Worm (Caenorhabditis elegans) whole organism, late embryonic: ENCODE data around the gene F13A2.9.

ENCODE experiments used
- K02D7.2 ChIP-seq: sonication (generic microtip); optimal IDR thresholded peaks from 2 replicates; lab custom pipeline; 2017; ENCODE audit warnings: mild to moderate bottlenecking, missing genetic modification characterization, missing compliant biosample characterization
- ahr-1 ChIP-seq: sonication (generic microtip); optimal IDR thresholded peaks from 2 replicates; lab custom pipeline; 2016; ENCODE audit warnings: missing genetic modification characterization, missing compliant biosample characterization
- ceh-14 ChIP-seq: sonication (generic microtip); optimal IDR thresholded peaks from 2 replicates; lab custom pipeline; 2016; ENCODE audit warnings: missing genotype, missing genetic modification characterization, missing compliant biosample characterization
- ceh-18 ChIP-seq: sonication (generic microtip); optimal IDR thresholded peaks from 2 replicates; lab custom pipeline; 2016; ENCODE audit warnings: missing genetic modification characterization, missing compliant biosample characterization
- ceh-19 ChIP-seq: fragments of 200-800 bp; sonication (Bioruptor generic); optimal IDR thresholded peaks from 2 replicates; lab custom pipeline; 2018; ENCODE audit warnings: mild to moderate bottlenecking, missing genetic modification characterization, missing compliant biosample characterization
- ceh-2 ChIP-seq: sonication (generic microtip); optimal IDR thresholded peaks from 2 replicates; lab custom pipeline; 2016; ENCODE audit warnings: missing genotype, missing genetic modification characterization, missing compliant biosample characterization
- ceh-30 ChIP-seq: fragments of 150-350 bp; optimal IDR thresholded peaks from 2 replicates; lab custom pipeline; 2014; ENCODE audit warnings: missing biosample characterization, missing genetic modification characterization
- ceh-34 ChIP-seq: sonication (generic microtip); optimal IDR thresholded peaks from 2 replicates; lab custom pipeline; 2016; ENCODE audit warnings: mild to moderate bottlenecking, missing genetic modification characterization, missing compliant biosample characterization
- ceh-45 ChIP-seq: fragments of 200-800 bp; sonication (Bioruptor generic); IDR thresholded peaks from 2 replicates; pipeline ENCODE4 v1.3.6; 2022; ENCODE audit warnings: missing genetic modification reagents, missing genetic modification characterization, missing compliant biosample characterization
- ceh-6 ChIP-seq: fragments of 200-800 bp; sonication (Bioruptor generic); optimal IDR thresholded peaks from 2 replicates; lab custom pipeline; 2018; ENCODE audit warnings: mild to moderate bottlenecking, missing genetic modification characterization, missing compliant biosample characterization
- ceh-9 ChIP-seq: sonication (generic microtip); optimal IDR thresholded peaks from 2 replicates; lab custom pipeline; 2016; ENCODE audit warnings: mild to moderate bottlenecking, missing genetic modification characterization, inconsistent platforms, missing compliant biosample characterization
- che-1 ChIP-seq: sonication (generic microtip); optimal IDR thresholded peaks from 2 replicates; lab custom pipeline; 2016; ENCODE audit warnings: mild to moderate bottlenecking, missing genetic modification characterization, missing compliant biosample characterization
- dve-1 ChIP-seq: sonication (generic microtip); optimal IDR thresholded peaks from 2 replicates; lab custom pipeline; 2017; ENCODE audit warnings: antibody characterized with exemption, mild to moderate bottlenecking, missing genetic modification characterization, missing compliant biosample characterization
- elt-2 ChIP-seq: sonication (generic microtip); optimal IDR thresholded peaks from 2 replicates; lab custom pipeline; 2016; ENCODE audit warnings: missing genetic modification reagents, missing genetic modification characterization, missing compliant biosample characterization
- fkh-10 ChIP-seq: fragments of 150-350 bp; optimal IDR thresholded peaks from 2 replicates; lab custom pipeline; 2014; ENCODE audit warnings: missing biosample characterization, missing genetic modification reagents, missing genetic modification characterization
- fkh-6 ChIP-seq: sonication (generic microtip); optimal IDR thresholded peaks from 2 replicates; lab custom pipeline; 2016; ENCODE audit warnings: missing genetic modification characterization, missing compliant biosample characterization
- hlh-15 ChIP-seq: sonication (generic microtip); optimal IDR thresholded peaks from 2 replicates; lab custom pipeline; 2016; ENCODE audit warnings: missing genetic modification characterization, missing compliant biosample characterization
- hlh-30 ChIP-seq: sonication (generic microtip); optimal IDR thresholded peaks from 2 replicates; lab custom pipeline; 2017; ENCODE audit warnings: antibody characterized with exemption, missing genetic modification characterization, missing compliant biosample characterization; ENCODE audit not compliant: insufficient read depth
- madf-2 ChIP-seq: sonication (generic microtip); optimal IDR thresholded peaks from 2 replicates; lab custom pipeline; 2017; ENCODE audit warnings: missing genetic modification characterization, missing compliant biosample characterization
- nhr-232 ChIP-seq: sonication (generic microtip); optimal IDR thresholded peaks from 2 replicates; lab custom pipeline; 2016; ENCODE audit warnings: missing genetic modification characterization, missing compliant biosample characterization
- odd-2 ChIP-seq: sonication (generic microtip); optimal IDR thresholded peaks from 2 replicates; lab custom pipeline; 2017; ENCODE audit warnings: antibody characterized with exemption, mild to moderate bottlenecking, missing genetic modification characterization, missing compliant biosample characterization
- pag-3 ChIP-seq: sonication (generic microtip); optimal IDR thresholded peaks from 2 replicates; lab custom pipeline; 2016; ENCODE audit warnings: missing compliant biosample characterization, missing genetic modification characterization, borderline replicate concordance
- pat-9 ChIP-seq: fragments of 200-800 bp; sonication (Bioruptor generic); optimal IDR thresholded peaks from 2 replicates; lab custom pipeline; 2018; ENCODE audit warnings: mild to moderate bottlenecking, missing genetic modification characterization, moderate library complexity, missing compliant biosample characterization
- pax-1 ChIP-seq: fragments of 150-350 bp; optimal IDR thresholded peaks from 2 replicates; lab custom pipeline; 2014; ENCODE audit warnings: missing biosample characterization, missing genetic modification characterization
- pha-2 ChIP-seq: sonication (generic microtip); optimal IDR thresholded peaks from 2 replicates; lab custom pipeline; 2017; ENCODE audit warnings: mild to moderate bottlenecking, missing genetic modification characterization, missing compliant biosample characterization
- pha-4 ChIP-seq: fragments of 150-350 bp; optimal IDR thresholded peaks from 2 replicates; lab custom pipeline; 2018; ENCODE audit warnings: missing biosample characterization, missing genetic modification reagents, missing genetic modification characterization
- pqm-1 ChIP-seq: sonication (generic microtip); optimal IDR thresholded peaks from 2 replicates; lab custom pipeline; 2016; ENCODE audit warnings: missing genetic modification characterization, missing compliant biosample characterization
- pros-1 ChIP-seq: fragments of 150-350 bp; optimal IDR thresholded peaks from 2 replicates; lab custom pipeline; 2014; ENCODE audit warnings: missing biosample characterization, missing genetic modification reagents, missing genetic modification characterization
- ref-2 ChIP-seq: sonication (generic microtip); optimal IDR thresholded peaks from 2 replicates; lab custom pipeline; 2016; ENCODE audit warnings: missing genetic modification characterization, missing compliant biosample characterization
- sdc-2 ChIP-seq: sonication (generic microtip); optimal IDR thresholded peaks from 2 replicates; lab custom pipeline; 2016; ENCODE audit warnings: missing genotype, missing genetic modification characterization, missing compliant biosample characterization
- sox-2 ChIP-seq: fragments of 200-800 bp; sonication (Bioruptor generic); IDR thresholded peaks from 2 replicates; pipeline ENCODE4 v1.3.6; 2022; ENCODE audit warnings: missing genetic modification reagents, missing genetic modification characterization, missing compliant biosample characterization
- syd-9 ChIP-seq: sonication (generic microtip); optimal IDR thresholded peaks from 2 replicates; lab custom pipeline; 2016; ENCODE audit warnings: mild to moderate bottlenecking, missing genetic modification characterization, moderate library complexity, missing compliant biosample characterization
- unc-3 ChIP-seq, 2 experiments: fragments of 200-800 bp in 1 of 2; sonication (Bioruptor generic) in 1 of 2; sonication (generic microtip) in 1 of 2; conservative IDR thresholded peaks in 1 of 2; optimal IDR thresholded peaks in 1 of 2; 2 replicates each; pipeline versions ENCODE4 v1.3.6 to Lab custom; 2016 to 2022; ENCODE audit warnings: missing compliant biosample characterization in 2 of 2, missing genetic modification characterization in 2 of 2, missing genetic modification reagents in 1 of 2
- unc-55 ChIP-seq: sonication (generic microtip); optimal IDR thresholded peaks from 2 replicates; lab custom pipeline; 2017; ENCODE audit warnings: missing biosample characterization, missing genetic modification reagents, missing genetic modification characterization
- zip-5 ChIP-seq: sonication (generic microtip); optimal IDR thresholded peaks from 2 replicates; lab custom pipeline; 2016; ENCODE audit warnings: missing genetic modification characterization, missing compliant biosample characterization

Gene F13A2.9

DNA sequence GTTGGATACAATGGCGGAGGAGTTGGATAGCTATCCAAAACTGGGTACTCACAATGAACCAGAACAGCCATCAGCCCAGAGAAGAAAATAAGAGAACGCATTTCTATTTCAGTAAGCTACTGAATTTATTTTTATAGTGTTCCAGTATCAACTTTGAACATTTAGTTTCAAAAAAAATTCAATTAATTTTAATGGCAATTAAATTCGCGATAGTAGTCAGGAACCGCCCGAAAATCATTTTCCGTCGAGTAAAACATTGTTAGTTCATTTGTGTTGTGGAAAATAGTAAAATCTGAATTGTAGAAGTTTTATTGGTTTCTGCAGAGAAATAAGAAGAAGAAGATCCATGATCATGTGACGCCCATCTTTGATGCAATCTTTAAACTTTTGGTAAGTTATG is 30.8 kb upstream of the F13A2.9 start, which contains the start of gene Y47D7A.6:
Gene Y47D7A.6 (minus strand): TSS at position 101 of the 400 bp plus-strand sequence.
- no peak for TF ChIP-seq ceh-45 (GFP tag; lab: Robert Waterston, UW)
- TF ChIP-seq ceh-9 (tag; lab: Kevin White, UChicago), result no peak
- TF ChIP-seq ceh-34 (tag; lab: Kevin White, UChicago), result no peak
- no peak for TF ChIP-seq ahr-1 (tag; lab: Kevin White, UChicago)
- no peak for TF ChIP-seq hlh-30
- no peak for TF ChIP-seq pha-2
- no peak for TF ChIP-seq che-1 (tag; lab: Kevin White, UChicago)
- no peak for TF ChIP-seq K02D7.2 (tag; lab: Kevin White, UChicago)
- no peak for TF ChIP-seq zip-5 (tag; lab: Kevin White, UChicago)
- no peak for TF ChIP-seq ref-2 (tag; lab: Kevin White, UChicago)
- no peak for TF ChIP-seq ceh-14 (tag; lab: Kevin White, UChicago)
- no peak for TF ChIP-seq pag-3 (tag; lab: Kevin White, UChicago)
- no peak for TF ChIP-seq ceh-30 (tag; lab: Kevin White, UChicago)
- no peak for TF ChIP-seq sox-2 (GFP tag; lab: Robert Waterston, UW)
- no peak for TF ChIP-seq madf-2
- TF ChIP-seq pax-1 (tag; lab: Kevin White, UChicago), result no peak

DNA sequence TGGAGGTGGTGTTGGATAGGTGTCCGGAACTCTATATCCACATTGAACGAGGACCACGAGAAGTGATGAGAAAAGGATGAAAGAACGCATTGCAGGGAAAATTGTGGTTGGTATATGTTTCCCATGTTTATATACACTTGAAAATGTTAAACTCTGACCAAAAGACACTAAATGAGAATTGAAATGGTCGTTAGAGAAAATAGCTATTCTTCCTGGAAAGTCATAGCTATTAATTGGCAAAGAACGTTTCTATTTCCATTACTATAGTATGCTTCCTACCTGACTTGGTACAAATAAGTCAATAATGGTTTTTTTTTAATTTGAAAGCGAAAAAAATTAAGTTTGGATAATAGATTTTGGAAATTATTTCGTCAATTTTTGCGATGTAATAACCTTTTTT is 29.4 kb upstream of the F13A2.9 start, which contains the start of gene Y47D7A.18:
Gene Y47D7A.18 (minus strand): TSS at position 101 of the 400 bp plus-strand sequence.
- TF ChIP-seq nhr-232 (tag; lab: Kevin White, UChicago) (no peak), syd-9 (tag; lab: Kevin White, UChicago) (no peak), fkh-6 (tag; lab: Kevin White, UChicago) (no peak), pqm-1 (no peak), ceh-18 (tag; lab: Kevin White, UChicago) (no peak), unc-3 (GFP tag; conservative IDR thresholded peaks at IDR 0.05; lab: Robert Waterston, UW) (no peak), unc-3 (tag; optimal IDR thresholded peaks at IDR 0.05; lab: Kevin White, UChicago) (no peak), che-1 (tag; lab: Kevin White, UChicago) (no peak)

DNA sequence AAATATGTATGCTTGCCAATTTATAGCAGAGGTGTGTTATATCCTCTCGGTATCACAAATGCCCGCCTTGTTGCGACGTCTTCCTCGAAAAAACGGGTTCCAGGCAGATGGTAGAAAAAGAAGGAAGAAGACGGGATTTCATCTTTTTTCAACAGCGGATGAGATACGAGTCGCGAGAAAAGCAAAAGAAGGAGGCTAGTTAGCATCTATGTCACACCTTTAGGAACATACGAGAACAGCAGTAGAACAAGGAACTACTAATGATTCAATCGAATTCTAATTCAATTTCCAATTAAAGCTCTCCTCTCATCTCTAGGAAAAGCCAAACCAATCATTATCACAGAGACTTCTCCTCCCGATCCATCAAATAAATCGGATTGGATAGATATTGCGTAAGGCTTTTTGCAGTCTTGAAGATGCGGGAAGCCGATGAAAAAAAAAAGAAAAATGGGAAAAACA is 27.3 kb upstream of the F13A2.9 start, which contains the start of gene grl-5:
Gene grl-5 (minus strand): TSS at position 51 of the 459 bp plus-strand sequence.
- TF ChIP-seq pha-4 (tag; lab: Kevin White, UChicago) (no peak), ahr-1 (tag; lab: Kevin White, UChicago) (no peak), sdc-2 (tag; lab: Kevin White, UChicago) (no peak), ceh-19 (GFP tag; lab: Kevin White, UChicago) (no peak), ceh-34 (tag; lab: Kevin White, UChicago) (no peak), elt-2 (tag; lab: Kevin White, UChicago) (no peak), hlh-15 (tag; lab: Kevin White, UChicago) (no peak), ceh-9 (tag; lab: Kevin White, UChicago) (no peak), syd-9 (tag; lab: Kevin White, UChicago) (no peak), fkh-10 (no peak), pat-9 (no peak), unc-55 (GFP tag; lab: Kevin White, UChicago) (no peak), dve-1 (no peak), ref-2 (tag; lab: Kevin White, UChicago) (no peak), pha-2 (no peak), pros-1 (tag; lab: Kevin White, UChicago) (no peak), ceh-2 (tag; lab: Kevin White, UChicago) (no peak), ceh-6 (no peak), odd-2 (tag; lab: Kevin White, UChicago) (no peak)

DNA sequence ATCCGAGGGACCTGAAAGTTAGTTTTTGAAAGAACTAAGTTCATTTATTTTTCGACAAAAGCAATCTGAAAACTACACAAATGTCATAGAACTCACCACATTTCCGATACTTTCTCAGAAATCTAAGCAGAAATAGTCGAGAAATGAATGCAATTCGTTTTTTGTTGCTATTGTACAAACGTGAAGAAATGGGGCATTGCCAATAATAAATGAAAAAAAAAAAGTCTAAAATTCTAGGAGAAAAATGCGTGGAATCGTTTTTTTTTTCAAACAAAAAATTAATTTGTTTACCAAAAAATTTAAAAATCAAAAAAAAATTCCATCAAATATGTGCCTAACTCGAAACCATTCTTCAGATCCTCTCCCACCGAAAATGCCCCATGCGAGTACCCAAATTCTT is 24.4 kb upstream of the F13A2.9 start, which contains the start of gene Y47D7A.17:
Gene Y47D7A.17 (minus strand): TSS at position 101 of the 400 bp plus-strand sequence.
- no peak for TF ChIP-seq pax-1 (tag; lab: Kevin White, UChicago)
